Worm (Caenorhabditis elegans) whole organism, young adult: ENCODE data around the gene ant-1.3.

Source experiments
- B0035.1 ChIP-seq: sonication (generic microtip); optimal IDR thresholded peaks from 2 replicates; lab custom pipeline; 2016; ENCODE audit warnings: missing genetic modification characterization, mild to moderate bottlenecking, missing compliant biosample characterization, missing genotype, missing genetic modification reagents
- K12H6.12 ChIP-seq: fragments of 200-800 bp; sonication (Bioruptor generic); optimal IDR thresholded peaks from 2 replicates; lab custom pipeline; 2018; ENCODE audit warnings: mild to moderate bottlenecking, missing genetic modification characterization, missing compliant biosample characterization
- ceh-100 ChIP-seq: fragments of 200-800 bp; sonication (Bioruptor generic); IDR thresholded peaks from 2 replicates; pipeline ENCODE4 v1.3.6; 2022; ENCODE audit warnings: missing genetic modification reagents, missing genetic modification characterization, missing compliant biosample characterization
- egl-18 ChIP-seq: fragments of 200-800 bp; sonication (Bioruptor generic); IDR thresholded peaks from 2 replicates; pipeline ENCODE4 v1.3.6; 2022; ENCODE audit warnings: missing genetic modification reagents, missing genetic modification characterization, missing compliant biosample characterization
- egl-44 ChIP-seq: fragments of 200-800 bp; sonication (Bioruptor generic); IDR thresholded peaks from 2 replicates; pipeline ENCODE4 v1.3.6; 2022; ENCODE audit warnings: missing genetic modification reagents, missing genetic modification characterization, missing compliant biosample characterization
- ets-4 ChIP-seq: fragments of 200-800 bp; sonication (Bioruptor generic); optimal IDR thresholded peaks from 2 replicates; lab custom pipeline; 2018; ENCODE audit warnings: mild to moderate bottlenecking, missing genetic modification characterization, missing compliant biosample characterization
- unc-62 ChIP-seq: fragments of 150-350 bp; optimal IDR thresholded peaks from 2 replicates; lab custom pipeline; 2014; ENCODE audit warnings: missing biosample characterization, missing genetic modification reagents, missing genetic modification characterization
- zim-3 ChIP-seq: sonication (generic microtip); optimal IDR thresholded peaks from 2 replicates; lab custom pipeline; 2017; ENCODE audit warnings: mild to moderate bottlenecking, missing genetic modification characterization, moderate library complexity, missing compliant biosample characterization
- ztf-28 ChIP-seq: fragments of 200-800 bp; sonication (Bioruptor generic); IDR thresholded peaks from 2 replicates; pipeline ENCODE4 v1.3.6; 2022; ENCODE audit warnings: missing genetic modification reagents, missing genetic modification characterization, missing compliant biosample characterization

DNA sequence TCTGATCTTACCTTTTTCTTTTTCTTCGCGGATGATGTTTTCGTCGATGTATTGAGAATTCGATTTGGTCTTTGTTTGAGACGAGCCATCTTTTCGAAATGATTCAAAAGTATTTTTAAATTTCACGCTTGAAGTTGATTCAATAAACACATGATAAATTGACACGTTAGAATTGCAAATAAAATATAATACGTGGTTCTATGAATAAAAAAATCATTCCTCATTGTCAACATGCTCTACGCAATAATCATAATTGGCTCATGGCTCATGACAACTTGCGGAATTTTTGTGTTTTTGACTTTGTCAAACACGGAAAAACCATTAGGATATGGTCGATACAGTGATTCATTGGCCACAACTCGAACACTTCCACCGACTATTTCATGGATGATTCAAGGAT lies 25.7 kb downstream of the ant-1.3 start, which contains the start of the genes htas-1 and ZK1251.3:
- no peak for TF ChIP-seq egl-18 (GFP tag; lab: Robert Waterston, UW)
- TF ChIP-seq egl-44 (GFP tag; lab: Robert Waterston, UW) = no peak
- TF ChIP-seq B0035.1 (tag; lab: Kevin White, UChicago) = no peak
- TF ChIP-seq ztf-28 = no peak
- no peak for TF ChIP-seq ets-4 (GFP tag; lab: Kevin White, UChicago)
- TF ChIP-seq ceh-100 (GFP tag; lab: Robert Waterston, UW) = no peak
- no peak for TF ChIP-seq unc-62
- TF ChIP-seq K12H6.12 = no peak
- no peak for TF ChIP-seq zim-3 (tag; lab: Kevin White, UChicago)
